Worm (Caenorhabditis elegans) whole organism, L4/young adult: Measurements from ENCODE around the gene C30H6.5.

Source experiments
- W03F9.2 ChIP-seq: fragments of 150-350 bp; optimal IDR thresholded peaks from 2 replicates; lab custom pipeline; 2014; ENCODE audit warnings: missing biosample characterization, missing genetic modification characterization
- dao-5 ChIP-seq: sonication (generic microtip); optimal IDR thresholded peaks from 2 replicates; lab custom pipeline; 2016; ENCODE audit warnings: missing genotype, missing genetic modification characterization, moderate library complexity, missing compliant biosample characterization
- him-1 ChIP-seq: sonication (generic microtip); optimal IDR thresholded peaks from 2 replicates; lab custom pipeline; 2016; ENCODE audit warnings: missing genotype, missing genetic modification reagents, missing genetic modification characterization, missing compliant biosample characterization

DNA sequence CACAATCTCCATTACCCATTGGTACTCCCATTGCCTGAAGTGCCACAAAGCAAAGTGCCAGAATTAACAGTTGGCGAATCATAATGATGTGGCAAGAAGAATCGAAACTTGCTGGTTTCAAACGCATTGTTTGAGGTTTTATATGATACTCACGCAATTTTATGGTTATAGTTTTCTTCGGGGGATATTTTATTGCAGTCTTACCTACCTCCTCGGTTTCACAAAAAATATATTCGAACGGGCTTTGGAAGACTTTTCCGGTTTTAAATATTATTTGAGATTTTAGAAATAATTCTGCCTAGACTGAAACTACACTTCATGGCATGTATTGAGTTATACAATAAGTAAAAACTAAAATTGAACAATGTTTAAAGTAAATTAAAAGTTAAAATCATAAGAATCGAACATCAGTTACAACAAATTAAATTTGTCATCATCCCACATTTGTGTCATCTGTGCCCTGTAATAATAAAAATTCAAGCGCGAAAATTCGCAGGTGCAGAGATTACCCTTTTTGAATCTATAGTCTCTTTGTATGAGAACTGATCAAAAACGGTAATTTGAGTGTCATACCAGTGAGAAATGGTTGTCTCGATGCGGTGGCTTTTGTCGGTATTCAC is 24.9 kb upstream of the C30H6.5 start, which contains the start of the genes clec-197 and clec-198:
- TF ChIP-seq him-1 (tag; lab: Kevin White, UChicago) (no peak), dao-5 (no peak), W03F9.2 (no peak)
